In the genomic region with DNA sequence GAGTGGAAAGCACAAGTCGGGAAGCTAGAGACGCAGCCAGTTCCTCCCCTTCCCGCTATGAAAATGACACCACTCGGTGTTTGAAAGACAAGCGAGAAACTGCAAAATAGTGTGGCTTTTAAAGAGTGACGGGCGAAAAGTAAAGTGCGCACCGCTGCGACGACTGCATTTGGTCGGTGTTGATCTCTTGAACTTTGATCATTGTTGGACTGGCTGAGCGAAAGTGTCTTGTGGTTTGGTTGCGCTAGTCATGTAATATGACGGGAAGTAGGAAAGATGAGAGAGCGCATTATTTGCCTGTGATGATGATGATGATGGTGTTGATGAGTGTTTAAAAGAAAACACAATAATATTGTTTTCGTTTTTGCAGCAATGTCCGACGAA, we compare ENCODE assay signal across 1 worm cellular context.
TF ChIP-seq lines count a peak whose summit lies in the region.

No protein-coding gene starts in this region.

TF ChIP-seq in whole organism, L4 larva, 104 proteins besides CTCF, POLR2A, EP300 and RAD21 (continued from another document):
- TF ChIP-seq F26F4.8 (GFP tag; conservative IDR thresholded peaks at IDR 0.05; lab: Robert Waterston, UW): no peak
- peak; percentile 82 for TF ChIP-seq rbr-2 (tag; optimal IDR thresholded peaks at IDR 0.05; lab: Kevin White, UChicago)
- peak; percentile 80 for TF ChIP-seq nhr-25 (tag; optimal IDR thresholded peaks at IDR 0.05; lab: Kevin White, UChicago; ENCODE audit: borderline replicate concordance, insufficient read depth)
- peak; percentile 53; the same call in 1 of the 2 replicates for TF ChIP-seq vab-7 (GFP tag; IDR thresholded peaks at IDR 0.05; lab: Robert Waterston, UW)
- peak; percentile 72 for TF ChIP-seq hmg-1.1 (GFP tag; IDR thresholded peaks at IDR 0.05; lab: Robert Waterston, UW)
- no peak for TF ChIP-seq attf-4 (tag; optimal IDR thresholded peaks at IDR 0.05; lab: Kevin White, UChicago)
- TF ChIP-seq fkh-10 (GFP tag; optimal IDR thresholded peaks at IDR 0.05; lab: Kevin White, UChicago): peak; percentile 14
- no peak for TF ChIP-seq Y105C5A.15 (GFP tag; IDR thresholded peaks at IDR 0.05; lab: Robert Waterston, UW)
- no peak for TF ChIP-seq F49E8.2 (tag; optimal IDR thresholded peaks at IDR 0.05; lab: Kevin White, UChicago; ENCODE audit: borderline replicate concordance)
- TF ChIP-seq unc-62 (GFP tag; optimal IDR thresholded peaks at IDR 0.05 in 1 of 2; lab: Kevin White, UChicago): peak; percentile 21 to 100
- TF ChIP-seq unc-62 (tag; optimal IDR thresholded peaks at IDR 0.05; lab: Kevin White, UChicago): no peak
- peak; percentile 55 for TF ChIP-seq zip-2 (tag; optimal IDR thresholded peaks at IDR 0.05; lab: Kevin White, UChicago)
- peak; percentile 93 for TF ChIP-seq nhr-10 (tag; optimal IDR thresholded peaks at IDR 0.05; lab: Kevin White, UChicago)
- no peak for TF ChIP-seq aly-2 (tag; optimal IDR thresholded peaks at IDR 0.05; lab: Kevin White, UChicago)
- TF ChIP-seq snpc-1.2 (GFP tag; IDR thresholded peaks at IDR 0.05; lab: Robert Waterston, UW): no peak
- TF ChIP-seq ctbp-1 (GFP tag; IDR thresholded peaks at IDR 0.05; lab: Robert Waterston, UW): peak; percentile 90
- TF ChIP-seq lin-15B (tag; optimal IDR thresholded peaks at IDR 0.05; lab: Kevin White, UChicago): no peak
- TF ChIP-seq D1046.2 (GFP tag; IDR thresholded peaks at IDR 0.05; lab: Robert Waterston, UW): no peak
- no peak for TF ChIP-seq ceh-82 (tag; optimal IDR thresholded peaks at IDR 0.05; lab: Kevin White, UChicago)
- TF ChIP-seq ceh-62 (tag; optimal IDR thresholded peaks at IDR 0.05; lab: Kevin White, UChicago): no peak
- peak; percentile 97 for TF ChIP-seq mep-1 (tag; optimal IDR thresholded peaks at IDR 0.05; lab: Kevin White, UChicago)
- TF ChIP-seq lin-29 (GFP tag; IDR thresholded peaks at IDR 0.05; lab: Robert Waterston, UW): no peak
- TF ChIP-seq mxl-2 (GFP tag; conservative IDR thresholded peaks at IDR 0.05; lab: Robert Waterston, UW): no peak
- TF ChIP-seq ceh-32 (tag; optimal IDR thresholded peaks at IDR 0.05; lab: Kevin White, UChicago; ENCODE audit: poor library complexity): no peak
- no peak for TF ChIP-seq lim-7 (GFP tag; IDR thresholded peaks at IDR 0.05; lab: Robert Waterston, UW)
- peak; percentile 78; the same call in 1 of the 2 replicates for TF ChIP-seq saeg-2 (GFP tag; IDR thresholded peaks at IDR 0.05; lab: Robert Waterston, UW)
- peak; percentile 44; the same call in 1 of the 2 replicates for TF ChIP-seq nhr-41 (GFP tag; IDR thresholded peaks at IDR 0.05; lab: Robert Waterston, UW)
- peak; percentile 92 for TF ChIP-seq tra-1 (GFP tag; IDR thresholded peaks at IDR 0.05; lab: Robert Waterston, UW)
- TF ChIP-seq arid-1 (GFP tag; conservative IDR thresholded peaks at IDR 0.05; lab: Robert Waterston, UW): peak; percentile 58; the same call in 1 of the 2 replicates
- TF ChIP-seq duxl-1 (tag; optimal IDR thresholded peaks at IDR 0.05; lab: Kevin White, UChicago; ENCODE audit: poor library complexity): peak; percentile 37
